Worm (Caenorhabditis elegans): Measurements from ENCODE around the gene F55B11.4.

DNA sequence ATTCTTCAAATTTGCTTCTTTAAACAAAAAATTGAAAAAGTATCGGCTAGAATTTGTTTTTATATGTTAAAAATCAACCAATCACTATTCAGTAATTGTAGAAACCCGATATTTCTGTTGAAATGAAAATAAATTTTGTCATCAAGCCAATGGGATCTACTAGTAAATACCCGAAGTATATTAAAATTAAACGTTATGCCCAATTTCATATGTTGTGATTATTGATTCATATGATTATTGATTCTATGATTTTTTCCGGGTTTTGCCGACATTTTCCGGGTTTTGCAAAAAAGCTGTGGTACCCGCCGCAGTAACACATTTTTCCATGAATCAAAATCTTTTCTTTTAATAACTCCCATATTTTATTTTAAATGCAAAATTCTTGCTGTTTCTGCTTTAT, 35.2 kb downstream of the F55B11.4 start:
- TF ChIP-seq him-1 (tag; optimal IDR thresholded peaks at IDR 0.05) (no peak), dao-5 (tag; optimal IDR thresholded peaks at IDR 0.05) (no peak)
